Fruit fly (Drosophila melanogaster): ENCODE measurements around the gene CG31221.
A peak's percentile ranks its signal among the peaks of the same experiment; 100 is the strongest.

The CG31221 gene

DNA sequence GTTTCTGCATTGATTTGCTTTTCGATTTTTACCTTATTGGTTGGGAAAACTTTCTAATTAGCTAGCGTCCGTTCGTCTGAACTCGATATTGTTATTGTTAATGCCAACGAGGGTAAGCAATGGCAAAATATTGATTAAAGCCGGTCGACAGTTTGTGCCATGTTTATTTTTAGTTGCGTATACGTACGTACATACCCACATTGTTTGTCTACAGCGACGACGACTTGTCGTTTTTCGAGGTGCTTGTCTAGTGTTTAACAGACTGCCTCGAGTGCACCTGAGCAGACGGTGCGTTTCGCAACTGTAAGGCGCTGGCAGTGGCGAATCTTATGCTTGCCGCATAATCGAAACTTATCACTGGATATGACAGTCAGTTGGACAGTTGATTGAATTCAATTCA, 55.0 kb downstream of the CG31221 start:
- TF ChIP-seq CG12942 (GFP tag; optimal IDR thresholded peaks at IDR 0.05) (peak; percentile 18), CG12769 (tag; optimal IDR thresholded peaks at IDR 0.05) (no peak), gsb (GFP tag; IDR thresholded peaks at IDR 0.05) (no peak), CG17612 (GFP tag; IDR thresholded peaks at IDR 0.05) (no peak), CG11398 (GFP tag; optimal IDR thresholded peaks at IDR 0.05) (no peak), CG17186 (GFP tag; optimal IDR thresholded peaks at IDR 0.05) (no peak), CG18476 (GFP tag; optimal IDR thresholded peaks at IDR 0.05) (no peak), zf30C (GFP tag; optimal IDR thresholded peaks at IDR 0.05) (no peak), vfl (GFP tag; optimal IDR thresholded peaks at IDR 0.05) (no peak), CG32772 (GFP tag; IDR thresholded peaks at IDR 0.05) (no peak), crol (GFP tag; IDR thresholded peaks at IDR 0.05) (no peak), nerfin-1 (tag; optimal IDR thresholded peaks at IDR 0.05) (no peak), oc (tag; optimal IDR thresholded peaks at IDR 0.05) (no peak), fru (optimal IDR thresholded peaks at IDR 0.05) (no peak), CG4617 (GFP tag; optimal IDR thresholded peaks at IDR 0.05; ENCODE audit: borderline replicate concordance) (no peak), CG3407 (GFP tag; optimal IDR thresholded peaks at IDR 0.05) (peak; percentile 16), CG6683 (GFP tag; optimal IDR thresholded peaks at IDR 0.05) (no peak), Xrp1 (GFP tag; IDR thresholded peaks at IDR 0.05) (no peak), CG7271 (tag; optimal IDR thresholded peaks at IDR 0.05) (no peak), NfI (GFP tag; optimal IDR thresholded peaks at IDR 0.05) (no peak), Neu2 (GFP tag; optimal IDR thresholded peaks at IDR 0.05; ENCODE audit: borderline replicate concordance) (no peak), fu2 (GFP tag; optimal IDR thresholded peaks at IDR 0.05) (no peak), Atf6 (GFP tag; IDR thresholded peaks at IDR 0.05) (no peak), CG10366 (GFP tag; IDR thresholded peaks at IDR 0.05) (no peak), al (GFP tag; IDR thresholded peaks at IDR 0.05) (no peak), unpg (GFP tag; optimal IDR thresholded peaks at IDR 0.05) (peak; percentile 20), Six4 (GFP tag; optimal IDR thresholded peaks at IDR 0.05) (no peak), ewg (GFP tag; optimal IDR thresholded peaks at IDR 0.05) (peak; percentile 17), pnt (GFP tag; optimal IDR thresholded peaks at IDR 0.05) (no peak), row (GFP tag; IDR thresholded peaks at IDR 0.05) (no peak), CG17912 (GFP tag; optimal IDR thresholded peaks at IDR 0.05) (peak; percentile 11), cad (GFP tag; optimal IDR thresholded peaks at IDR 0.05) (no peak), Stat92E (GFP tag; optimal IDR thresholded peaks at IDR 0.05) (no peak), Dfd (GFP tag; optimal IDR thresholded peaks at IDR 0.05) (no peak), jigr1 (GFP tag; IDR thresholded peaks at IDR 0.05) (no peak), z (GFP tag; IDR thresholded peaks at IDR 0.05) (no peak), scrt (GFP tag; optimal IDR thresholded peaks at IDR 0.05) (no peak), CG6765 (GFP tag; optimal IDR thresholded peaks at IDR 0.05) (no peak), Doc2 (GFP tag; IDR thresholded peaks at IDR 0.05) (no peak), ken (GFP tag; IDR thresholded peaks at IDR 0.05) (no peak), tgo (GFP tag; IDR thresholded peaks at IDR 0.05) (no peak), zen (tag; optimal IDR thresholded peaks at IDR 0.05) (no peak), Myb (GFP tag; optimal IDR thresholded peaks at IDR 0.05) (no peak), bcd (GFP tag; optimal IDR thresholded peaks at IDR 0.05) (no peak), pan (optimal IDR thresholded peaks at IDR 0.05) (no peak), pan (GFP tag; optimal IDR thresholded peaks at IDR 0.05 in 1 of 2, IDR thresholded peaks at IDR 0.05 in 1 of 2) (no peak), Kr (GFP tag; optimal IDR thresholded peaks at IDR 0.05) (no peak), CG10654 (GFP tag; optimal IDR thresholded peaks at IDR 0.05) (no peak), CG12104 (GFP tag; optimal IDR thresholded peaks at IDR 0.05) (no peak), slp2 (GFP tag; optimal IDR thresholded peaks at IDR 0.05) (no peak), CG33213 (GFP tag; optimal IDR thresholded peaks at IDR 0.05) (no peak), wor (GFP tag; IDR thresholded peaks at IDR 0.05) (no peak), tap (tag; optimal IDR thresholded peaks at IDR 0.05) (no peak)

Data from whole organism, embryonic.